Worm (Caenorhabditis elegans) whole organism, mixed stage, embryonic: ENCODE results near the gene rme-6.

Experiments used
- elt-3 ChIP-seq: fragments of 150-350 bp; optimal IDR thresholded peaks from 2 replicates; lab custom pipeline; 2014; ENCODE audit warnings: missing biosample characterization, missing genetic modification characterization
- ham-2 ChIP-seq: fragments of 200-800 bp; sonication (Bioruptor generic); optimal IDR thresholded peaks from 2 replicates; lab custom pipeline; 2018; ENCODE audit warnings: mild to moderate bottlenecking, missing genetic modification characterization, missing compliant biosample characterization
- lin-13 ChIP-seq: fragments of 150-350 bp; optimal IDR thresholded peaks from 2 replicates; lab custom pipeline; 2014; ENCODE audit warnings: missing biosample characterization, missing genetic modification characterization
- lin-32 ChIP-seq: fragments of 200-800 bp; sonication (Bioruptor generic); optimal IDR thresholded peaks from 2 replicates; lab custom pipeline; 2018; ENCODE audit warnings: mild to moderate bottlenecking, missing genetic modification characterization, missing compliant biosample characterization
- mls-2 ChIP-seq: sonication (generic microtip); optimal IDR thresholded peaks from 2 replicates; lab custom pipeline; 2016; ENCODE audit warnings: mild to moderate bottlenecking, missing genetic modification characterization, moderate library complexity, missing compliant biosample characterization
- nhr-28 ChIP-seq: fragments of 150-350 bp; optimal IDR thresholded peaks from 2 replicates; lab custom pipeline; 2014; ENCODE audit warnings: missing biosample characterization, missing genetic modification characterization
- snpc-4 ChIP-seq: fragments of 150-350 bp; optimal IDR thresholded peaks from 2 replicates; lab custom pipeline; 2014; ENCODE audit warnings: missing biosample characterization, missing genetic modification characterization
- sptf-1 ChIP-seq: sonication (generic microtip); optimal IDR thresholded peaks from 2 replicates; lab custom pipeline; 2017; ENCODE audit warnings: mild to moderate bottlenecking, missing genetic modification characterization, moderate library complexity, missing compliant biosample characterization
- unc-62 ChIP-seq: fragments of 150-350 bp; optimal IDR thresholded peaks from 2 replicates; lab custom pipeline; 2014; ENCODE audit warnings: missing biosample characterization, missing genetic modification reagents, missing genetic modification characterization

ce11 chrX:1117252-1117651, 20.3 kb downstream of the rme-6 start:
- TF ChIP-seq nhr-28 (tag; lab: Kevin White, UChicago): no peak
- no peak for TF ChIP-seq lin-32 (GFP tag; lab: Kevin White, UChicago)
- no peak for TF ChIP-seq unc-62
- TF ChIP-seq lin-13 (tag; lab: Kevin White, UChicago): no peak
- TF ChIP-seq mls-2 (tag; lab: Kevin White, UChicago): no peak
- no peak for TF ChIP-seq elt-3 (tag; lab: Kevin White, UChicago)
- TF ChIP-seq ham-2 (GFP tag; lab: Kevin White, UChicago): no peak
- no peak for TF ChIP-seq snpc-4
- no peak for TF ChIP-seq sptf-1 (tag; lab: Kevin White, UChicago)
